Worm (Caenorhabditis elegans) whole organism, early embryonic: Measurements from ENCODE around the gene txt-18.

Experiments
- B0310.2 ChIP-seq: sonication (generic microtip); optimal IDR thresholded peaks from 2 replicates; lab custom pipeline; 2016; ENCODE audit warnings: mild to moderate bottlenecking, missing genetic modification characterization, missing compliant biosample characterization
- F13C5.2 ChIP-seq: sonication (generic microtip); optimal IDR thresholded peaks from 2 replicates; lab custom pipeline; 2017; ENCODE audit warnings: mild to moderate bottlenecking, missing genetic modification characterization, inconsistent platforms, missing compliant biosample characterization
- ama-1 ChIP-seq: fragments of 150-350 bp; optimal IDR thresholded peaks from 2 replicates; lab custom pipeline; 2014
- ceh-36 ChIP-seq: sonication (generic microtip); optimal IDR thresholded peaks from 2 replicates; lab custom pipeline; 2016; ENCODE audit warnings: missing genetic modification characterization, inconsistent platforms, missing compliant biosample characterization
- ets-7 ChIP-seq: sonication (generic microtip); optimal IDR thresholded peaks from 2 replicates; lab custom pipeline; 2016; ENCODE audit warnings: missing genotype, missing genetic modification characterization, missing compliant biosample characterization
- flt-1 ChIP-seq: fragments of 200-800 bp; sonication (Bioruptor generic); IDR thresholded peaks from 2 replicates; pipeline ENCODE4 v1.3.6; 2022; ENCODE audit warnings: missing genetic modification characterization, missing compliant biosample characterization
- hmbx-1 ChIP-seq: sonication (generic microtip); optimal IDR thresholded peaks from 2 replicates; lab custom pipeline; 2016; ENCODE audit warnings: mild to moderate bottlenecking, missing genetic modification characterization, missing compliant biosample characterization
- hmg-4 ChIP-seq: fragments of 200-800 bp; sonication (Bioruptor generic); optimal IDR thresholded peaks from 2 replicates; lab custom pipeline; 2018; ENCODE audit warnings: mild to moderate bottlenecking, missing genetic modification characterization, missing compliant biosample characterization
- hnd-1 ChIP-seq: sonication (generic microtip); optimal IDR thresholded peaks from 2 replicates; lab custom pipeline; 2016; ENCODE audit warnings: missing genetic modification characterization, missing compliant biosample characterization
- pes-1 ChIP-seq: fragments of 200-800 bp; sonication (Bioruptor generic); IDR thresholded peaks from 2 replicates; pipeline ENCODE4 v1.3.6; 2022; ENCODE audit warnings: missing genetic modification reagents, missing genetic modification characterization, missing compliant biosample characterization
- scrt-1 ChIP-seq: fragments of 200-800 bp; sonication (Bioruptor generic); IDR thresholded peaks from 2 replicates; pipeline ENCODE4 v1.3.6; 2022; ENCODE audit warnings: missing genetic modification characterization, missing compliant biosample characterization
- tbx-11 ChIP-seq: fragments of 200-800 bp; sonication (Bioruptor generic); IDR thresholded peaks from 2 replicates; pipeline ENCODE4 v1.3.6; 2022; ENCODE audit warnings: missing genetic modification characterization, missing compliant biosample characterization
- tbx-37 ChIP-seq: fragments of 200-800 bp; sonication (Bioruptor generic); conservative IDR thresholded peaks from 2 replicates; pipeline ENCODE4 v1.3.6; 2022; ENCODE audit warnings: missing genetic modification reagents, missing genetic modification characterization, missing compliant biosample characterization
- tra-4 ChIP-seq: sonication (generic microtip); optimal IDR thresholded peaks from 2 replicates; lab custom pipeline; 2017; ENCODE audit warnings: missing genetic modification characterization, missing compliant biosample characterization

- no peak for TF ChIP-seq hnd-1 (tag; lab: Kevin White, UChicago)
- no peak for TF ChIP-seq ama-1 (lab: Kevin White, UChicago)
- no peak for TF ChIP-seq B0310.2 (tag; lab: Kevin White, UChicago)
- no peak for TF ChIP-seq scrt-1 (GFP tag; lab: Robert Waterston, UW)
- no peak for TF ChIP-seq pes-1
- TF ChIP-seq ceh-36 (tag; lab: Kevin White, UChicago): no peak
- no peak for TF ChIP-seq hmg-4 (GFP tag; lab: Kevin White, UChicago)
- no peak for TF ChIP-seq hmbx-1 (tag; lab: Kevin White, UChicago)
- TF ChIP-seq flt-1: no peak
- TF ChIP-seq ets-7 (tag; lab: Kevin White, UChicago): no peak
- TF ChIP-seq F13C5.2 (tag; lab: Kevin White, UChicago): no peak
- no peak for TF ChIP-seq tbx-11
- no peak for TF ChIP-seq tra-4 (tag; lab: Kevin White, UChicago)
- no peak for TF ChIP-seq tbx-37 (GFP tag; lab: Robert Waterston, UW)
These were observed 49.6 kb upstream of the txt-18 start, which contains the start of gene mps-1 for ce11 chrII:6294261-6294660.
